Fruit fly (Drosophila melanogaster): ENCODE results near the gene eg.
A peak's percentile ranks its signal among the peaks of the same experiment; 100 is the strongest.

Gene eg

dm6 chr3L:21808003-21808530 is 436 bp upstream of the eg start (continued):
- TF ChIP-seq slou (GFP tag; optimal IDR thresholded peaks at IDR 0.05) (no peak), Hey (tag; optimal IDR thresholded peaks at IDR 0.05) (no peak), CG4360 (GFP tag; IDR thresholded peaks at IDR 0.05) (0 out of 2 replicates have a peak, but pooled peaks have one; percentile 8), nerfin-1 (tag; optimal IDR thresholded peaks at IDR 0.05) (no peak), CG13775 (GFP tag; optimal IDR thresholded peaks at IDR 0.05) (peak; percentile 64), HmgZ (tag; optimal IDR thresholded peaks at IDR 0.05) (no peak), Awh (GFP tag; IDR thresholded peaks at IDR 0.05) (peak; percentile 52; the same call in 1 of the 2 replicates), CG8765 (GFP tag; IDR thresholded peaks at IDR 0.05) (no peak), Ets65A (GFP tag) (peak; percentile 41), CG7987 (GFP tag; optimal IDR thresholded peaks at IDR 0.05) (no peak), usp (GFP tag; optimal IDR thresholded peaks at IDR 0.05) (no peak), CG2678 (tag; optimal IDR thresholded peaks at IDR 0.05) (no peak), CG11695 (GFP tag; IDR thresholded peaks at IDR 0.05) (no peak; the same call in 1 of the 3 replicates), sim (GFP tag; IDR thresholded peaks at IDR 0.05) (peak; percentile 59; the same call in 1 of the 2 replicates), CG31365 (tag; optimal IDR thresholded peaks at IDR 0.05) (no peak), CG4820 (GFP tag; optimal IDR thresholded peaks at IDR 0.05) (peak; percentile 50), CG30431 (GFP tag; optimal IDR thresholded peaks at IDR 0.05) (peak; percentile 49), Bgb (GFP tag; IDR thresholded peaks at IDR 0.05; ENCODE audit: partially characterized antibody) (no peak), tgo (GFP tag; IDR thresholded peaks at IDR 0.05) (peak; percentile 72), CG10147 (GFP tag; optimal IDR thresholded peaks at IDR 0.05) (no peak), CG10274 (GFP tag; optimal IDR thresholded peaks at IDR 0.05) (no peak), Dek (tag; optimal IDR thresholded peaks at IDR 0.05) (no peak), Ada2b (GFP tag; IDR thresholded peaks at IDR 0.05) (peak; percentile 61; the same call in 1 of the 2 replicates), D19A (tag; optimal IDR thresholded peaks at IDR 0.05) (peak; percentile 69), CG12236 (GFP tag; optimal IDR thresholded peaks at IDR 0.05) (no peak), CG33213 (GFP tag; optimal IDR thresholded peaks at IDR 0.05) (no peak), Hand (GFP tag; optimal IDR thresholded peaks at IDR 0.05) (no peak), CoRest (tag; optimal IDR thresholded peaks at IDR 0.05) (peak; percentile 75), Hr3 (GFP tag; optimal IDR thresholded peaks at IDR 0.05) (peak; percentile 61), CG2120 (GFP tag; optimal IDR thresholded peaks at IDR 0.05) (no peak), maf-S (GFP tag; optimal IDR thresholded peaks at IDR 0.05) (no peak), Dbx (GFP tag; IDR thresholded peaks at IDR 0.05) (no peak), CG15514 (GFP tag; optimal IDR thresholded peaks at IDR 0.05) (no peak), ems (GFP tag; optimal IDR thresholded peaks at IDR 0.05) (no peak), aop (GFP tag; IDR thresholded peaks at IDR 0.05) (no peak), Ptx1 (GFP tag; IDR thresholded peaks at IDR 0.05) (no peak; the same call in 1 of the 2 replicates), ase (GFP tag; IDR thresholded peaks at IDR 0.05) (0 out of 3 replicates have a peak, but pooled peaks have one; percentile 38), Atf3 (GFP tag; optimal IDR thresholded peaks at IDR 0.05) (peak; percentile 23), nerfin-2 (GFP tag; IDR thresholded peaks at IDR 0.05; ENCODE audit: partially characterized antibody) (no peak), Meics (GFP tag; optimal IDR thresholded peaks at IDR 0.05) (peak; percentile 64), pb (GFP tag; optimal IDR thresholded peaks at IDR 0.05) (no peak), gsb-n (tag; optimal IDR thresholded peaks at IDR 0.05) (peak; percentile 75), unpg (GFP tag; optimal IDR thresholded peaks at IDR 0.05) (no peak), CG3995 (GFP tag; optimal IDR thresholded peaks at IDR 0.05) (no peak), Abd-B (GFP tag; optimal IDR thresholded peaks at IDR 0.05) (peak; percentile 22), croc (GFP tag; conservative IDR thresholded peaks at IDR 0.05) (peak; percentile 35; the same call in 1 of the 3 replicates), CG10979 (tag; optimal IDR thresholded peaks at IDR 0.05) (peak; percentile 85), tll (GFP tag; optimal IDR thresholded peaks at IDR 0.05) (no peak), amos (GFP tag; IDR thresholded peaks at IDR 0.05; ENCODE audit: partially characterized antibody) (no peak), pnt (GFP tag; optimal IDR thresholded peaks at IDR 0.05) (no peak)

All from whole organism, embryonic.